Fruit fly (Drosophila melanogaster) whole organism, wandering third instar larva: Measurements from ENCODE around the gene Ir94e.

Experiments used
- CrebA ChIP-seq: fragments of 200-800 bp; sonication (Bioruptor generic); optimal IDR thresholded peaks from 2 replicates; lab custom pipeline; 2016; ENCODE audit warnings: missing biosample characterization, mild to moderate bottlenecking, missing genetic modification characterization, borderline replicate concordance
- Hr78 ChIP-seq: fragments of >200 bp; optimal IDR thresholded peaks from 2 replicates; lab custom pipeline; 2017; ENCODE audit warnings: missing biosample characterization, missing genetic modification characterization
- N ChIP-seq: fragments of >200 bp; optimal IDR thresholded peaks from 2 replicates; lab custom pipeline; 2018; ENCODE audit warnings: missing biosample characterization, missing external identifiers, missing genetic modification characterization
- Vsx2 ChIP-seq: fragments of 200-300, 225-300 bp; sonication (Bioruptor generic); optimal IDR thresholded peaks from 2 replicates; lab custom pipeline; 2018; ENCODE audit warnings: missing biosample characterization, missing genetic modification characterization; ENCODE audit not compliant: partially characterized antibody
- br ChIP-seq: fragments of 200-800 bp; sonication (Bioruptor generic); optimal IDR thresholded peaks from 2 replicates; lab custom pipeline; 2016; ENCODE audit warnings: missing biosample characterization, missing genetic modification characterization
- brk ChIP-seq: fragments of 200-800 bp; sonication (Bioruptor generic); optimal IDR thresholded peaks from 2 replicates; lab custom pipeline; 2016; ENCODE audit warnings: missing biosample characterization, mild to moderate bottlenecking, missing genetic modification characterization
- dsf ChIP-seq: sonication (Bioruptor generic); optimal IDR thresholded peaks from 2 replicates; lab custom pipeline; 2016; ENCODE audit warnings: missing biosample characterization, missing genetic modification characterization, borderline replicate concordance
- woc ChIP-seq: sonication (Bioruptor generic); optimal IDR thresholded peaks from 2 replicates; lab custom pipeline; 2016; ENCODE audit warnings: missing biosample characterization, mild to moderate bottlenecking, missing genetic modification characterization

Ir94e gene

DNA sequence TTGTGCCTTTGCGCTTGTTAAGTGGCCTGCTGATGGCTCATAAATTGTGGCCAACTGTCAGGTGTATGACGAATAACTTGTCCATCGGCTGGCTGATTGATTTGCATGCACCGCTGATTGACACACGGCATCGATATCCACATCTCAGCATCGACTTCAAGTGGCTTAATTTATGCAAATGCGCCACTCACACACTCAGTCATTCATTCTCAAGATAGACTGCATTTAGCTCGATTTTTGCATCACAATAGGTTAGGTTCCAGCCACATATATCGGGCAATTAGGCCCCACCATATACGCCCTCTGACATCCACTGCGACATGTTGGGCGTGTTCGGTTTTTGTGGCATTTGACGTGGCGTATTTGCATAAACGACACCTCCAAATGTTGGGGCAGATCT, 50.6 kb downstream of the Ir94e start:
- TF ChIP-seq brk (GFP tag; lab: Kevin White, UChicago) (no peak), dsf (no peak), CrebA (GFP tag; lab: Kevin White, UChicago) (no peak), Vsx2 (GFP tag; lab: Kevin White, UChicago) (no peak), woc (GFP tag; lab: Kevin White, UChicago) (no peak), N (no peak), br (GFP tag; lab: Kevin White, UChicago) (no peak), Hr78 (GFP tag; lab: Kevin White, UChicago) (no peak)
